Fruit fly (Drosophila melanogaster): ENCODE results near the gene Regnase-1.

Gene Regnase-1

DNA sequence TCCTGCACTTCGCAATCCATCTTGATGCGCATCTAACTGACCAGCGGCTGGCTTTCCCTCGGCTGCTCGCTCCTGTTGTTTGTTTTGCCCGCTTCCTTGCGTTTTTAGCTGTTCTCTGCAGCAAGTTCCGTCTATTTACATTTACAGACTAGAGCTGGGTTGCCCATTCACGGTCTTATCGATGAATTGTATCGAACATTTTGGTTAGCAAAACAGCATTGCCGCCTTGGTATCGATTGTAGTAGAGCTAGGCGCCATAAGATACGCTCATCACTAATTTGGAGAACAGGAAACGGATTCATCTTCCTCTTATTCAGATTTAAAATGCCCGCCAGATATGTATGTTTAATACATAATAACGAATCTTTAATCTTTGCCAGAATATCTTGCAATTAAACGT lies at the start of gene Regnase-1 (continued):
- TF ChIP-seq grau (tag; optimal IDR thresholded peaks at IDR 0.05) (peak; percentile 85), CG4328 (GFP tag; optimal IDR thresholded peaks at IDR 0.05) (peak; percentile 94), tio (GFP tag; optimal IDR thresholded peaks at IDR 0.05) (peak; percentile 57), Neu2 (GFP tag; optimal IDR thresholded peaks at IDR 0.05; ENCODE audit: borderline replicate concordance) (peak; percentile 62), Usf (GFP tag; optimal IDR thresholded peaks at IDR 0.05) (peak; percentile 68), Bgb (GFP tag; IDR thresholded peaks at IDR 0.05; ENCODE audit: partially characterized antibody) (peak; percentile 98), slbo (GFP tag; IDR thresholded peaks at IDR 0.05) (peak; percentile 79), peb (GFP tag; IDR thresholded peaks at IDR 0.05) (peak; percentile 58; the same call in 1 of the 2 replicates), CG6654 (GFP tag; optimal IDR thresholded peaks at IDR 0.05) (peak; percentile 75), Atf-2 (GFP tag; optimal IDR thresholded peaks at IDR 0.05) (peak; percentile 79), CG2129 (GFP tag; IDR thresholded peaks at IDR 0.05; ENCODE audit: partially characterized antibody) (peak; percentile 88), eyg (GFP tag; optimal IDR thresholded peaks at IDR 0.05) (peak; percentile 90), caup (GFP tag; optimal IDR thresholded peaks at IDR 0.05; ENCODE audit: severe bottlenecking) (peak; percentile 98), CG18262 (tag; optimal IDR thresholded peaks at IDR 0.05) (peak; percentile 87), CG6272 (GFP tag; IDR thresholded peaks at IDR 0.05) (peak; percentile 77), Fer3 (tag; optimal IDR thresholded peaks at IDR 0.05) (peak; percentile 96), CG6791 (GFP tag; IDR thresholded peaks at IDR 0.05; ENCODE audit: partially characterized antibody) (peak; percentile 98), lbe (GFP tag; optimal IDR thresholded peaks at IDR 0.05) (peak; percentile 86), dati (GFP tag; IDR thresholded peaks at IDR 0.05) (peak; percentile 80), corto (GFP tag; optimal IDR thresholded peaks at IDR 0.05) (no peak), kay (GFP tag; optimal IDR thresholded peaks at IDR 0.05) (peak; percentile 59), CG18599 (GFP tag; optimal IDR thresholded peaks at IDR 0.05) (peak; percentile 93), ems (GFP tag; optimal IDR thresholded peaks at IDR 0.05) (peak; percentile 80), danr (GFP tag; IDR thresholded peaks at IDR 0.05) (peak; percentile 35; the same call in 1 of the 2 replicates), CG9215 (GFP tag; IDR thresholded peaks at IDR 0.05) (peak; percentile 41; the same call in 1 of the 2 replicates), CG1832 (GFP tag; optimal IDR thresholded peaks at IDR 0.05) (no peak), ci (GFP tag; IDR thresholded peaks at IDR 0.05) (peak; percentile 99), CG13894 (tag; optimal IDR thresholded peaks at IDR 0.05) (peak; percentile 92), CG10462 (GFP tag; optimal IDR thresholded peaks at IDR 0.05) (peak; percentile 62), sens (GFP tag) (peak; percentile 98), CG8089 (GFP tag; optimal IDR thresholded peaks at IDR 0.05) (peak; percentile 90), Opbp (GFP tag; IDR thresholded peaks at IDR 0.05; ENCODE audit: partially characterized antibody) (peak; percentile 98), pum (GFP tag; optimal IDR thresholded peaks at IDR 0.05) (peak; percentile 79), jigr1 (GFP tag; IDR thresholded peaks at IDR 0.05) (no peak), H2.0 (GFP tag; IDR thresholded peaks at IDR 0.05) (peak; percentile 87), CG17829 (tag; optimal IDR thresholded peaks at IDR 0.05) (peak; percentile 90), CG14441 (GFP tag; IDR thresholded peaks at IDR 0.05) (peak; percentile 77), usp (GFP tag; optimal IDR thresholded peaks at IDR 0.05) (no peak), HLH3B (GFP tag; IDR thresholded peaks at IDR 0.05) (peak; percentile 87; the same call in 1 of the 2 replicates), CG7556 (GFP tag; optimal IDR thresholded peaks at IDR 0.05) (peak; percentile 80), klu (GFP tag; IDR thresholded peaks at IDR 0.05) (0 out of 2 replicates have a peak, but pooled peaks have one; percentile 29), shn (GFP tag; optimal IDR thresholded peaks at IDR 0.05) (peak; percentile 93), gcm2 (GFP tag; optimal IDR thresholded peaks at IDR 0.05) (peak; percentile 74), slou (GFP tag; optimal IDR thresholded peaks at IDR 0.05) (peak; percentile 85), trh (GFP tag; optimal IDR thresholded peaks at IDR 0.05) (peak; percentile 93), ttk (GFP tag; IDR thresholded peaks at IDR 0.05) (peak; percentile 82), fd64A (GFP tag; optimal IDR thresholded peaks at IDR 0.05) (peak; percentile 94), CG30403 (GFP tag; optimal IDR thresholded peaks at IDR 0.05) (peak; percentile 78), HLHmδ (GFP tag; optimal IDR thresholded peaks at IDR 0.05) (peak; percentile 94), CG6854 (GFP tag; optimal IDR thresholded peaks at IDR 0.05) (peak; percentile 93), otp (GFP tag; IDR thresholded peaks at IDR 0.05) (peak; percentile 95)
